Worm (Caenorhabditis elegans) whole organism, L4 larva: ENCODE results near the gene C27D9.1.
A peak's percentile ranks its signal among the peaks of the same experiment; 100 is the strongest.

Experiments
- D1046.2 ChIP-seq: fragments of 200-800 bp; sonication (Bioruptor generic); IDR thresholded peaks from 2 replicates; pipeline ENCODE4 v1.3.6; 2022; ENCODE audit warnings: missing genetic modification characterization, missing compliant biosample characterization
- F10B5.3 ChIP-seq: sonication (generic microtip); optimal IDR thresholded peaks from 2 replicates; lab custom pipeline; 2016; ENCODE audit warnings: mild to moderate bottlenecking, missing genetic modification characterization, missing compliant biosample characterization
- T20F7.1 ChIP-seq: fragments of 200-800 bp; sonication (Bioruptor generic); optimal IDR thresholded peaks from 2 replicates; lab custom pipeline; 2018; ENCODE audit warnings: mild to moderate bottlenecking, missing genetic modification characterization, missing compliant biosample characterization
- T26A8.4 ChIP-seq: fragments of 200-800 bp; sonication (Bioruptor generic); IDR thresholded peaks from 2 replicates; pipeline ENCODE4 v1.3.6; 2022; ENCODE audit warnings: missing genetic modification characterization, missing compliant biosample characterization
- Y48G9A.11 ChIP-seq: fragments of 200-800 bp; sonication (Bioruptor generic); IDR thresholded peaks from 2 replicates; pipeline ENCODE4 v1.3.6; 2022; ENCODE audit warnings: missing genetic modification reagents, missing genetic modification characterization, missing compliant biosample characterization
- Y75B8A.6 ChIP-seq: fragments of 200-800 bp; sonication (Bioruptor generic); IDR thresholded peaks from 2 replicates; pipeline ENCODE4 v1.3.6; 2022; ENCODE audit warnings: missing genetic modification reagents, missing genetic modification characterization, missing compliant biosample characterization
- ZK337.2 ChIP-seq: fragments of 200-800 bp; sonication (Bioruptor generic); IDR thresholded peaks from 2 replicates; pipeline ENCODE4 v1.3.6; 2022; ENCODE audit warnings: missing genetic modification reagents, missing genetic modification characterization, missing compliant biosample characterization
- ZK546.5 ChIP-seq, 2 experiments: sonication (generic microtip); optimal IDR thresholded peaks; 2 replicates each; lab custom pipeline; 2017; ENCODE audit warnings: missing biosample characterization in 2 of 2, missing genetic modification characterization in 2 of 2
- aha-1 ChIP-seq: fragments of 150-350 bp; peaks from one replicate; lab custom pipeline; 2014; ENCODE audit warnings: missing biosample characterization, missing genetic modification characterization
- ama-1 ChIP-seq: fragments of 150-350 bp; optimal IDR thresholded peaks from 2 replicates; lab custom pipeline; 2014; ENCODE audit warnings: inconsistent platforms, mixed read lengths
- attf-4 ChIP-seq: sonication (generic microtip); optimal IDR thresholded peaks from 3 replicates; lab custom pipeline; 2017; ENCODE audit warnings: missing biosample characterization, missing genetic modification characterization
- ceh-20 ChIP-seq: fragments of 200-800 bp; sonication (Bioruptor generic); IDR thresholded peaks from 2 replicates; pipeline ENCODE4 v1.3.6; 2022; ENCODE audit warnings: missing genetic modification reagents, missing genetic modification characterization, missing compliant biosample characterization
- ceh-62 ChIP-seq: sonication (generic microtip); optimal IDR thresholded peaks from 2 replicates; lab custom pipeline; 2017; ENCODE audit warnings: missing biosample characterization, missing genetic modification characterization
- ces-1 ChIP-seq: fragments of 150-350 bp; sonication (generic microtip); optimal IDR thresholded peaks from 4 replicates; lab custom pipeline; 2014; ENCODE audit warnings: missing biosample characterization, missing genetic modification reagents, missing genetic modification characterization
- daf-16 ChIP-seq, 3 experiments: sonication (generic microtip); optimal IDR thresholded peaks; 2 replicates each; lab custom pipeline; 2016 to 2017; ENCODE audit warnings: missing genetic modification characterization in 3 of 3, missing genetic modification reagents in 3 of 3, mild to moderate bottlenecking in 2 of 3, missing compliant biosample characterization in 2 of 3, missing biosample characterization in 1 of 3, moderate library complexity in 1 of 3
- dmd-6 ChIP-seq: fragments of 200-800 bp; sonication (Bioruptor generic); IDR thresholded peaks from 2 replicates; pipeline ENCODE4 v1.3.6; 2022; ENCODE audit warnings: missing genetic modification reagents, missing genetic modification characterization, missing compliant biosample characterization
- dmd-9 ChIP-seq: fragments of 200-800 bp; sonication (Bioruptor generic); IDR thresholded peaks from 2 replicates; pipeline ENCODE4 v1.3.6; 2022; ENCODE audit warnings: missing genetic modification reagents, missing genetic modification characterization, missing compliant biosample characterization
- dpl-1 ChIP-seq: fragments of 150-350 bp; optimal IDR thresholded peaks from 2 replicates; lab custom pipeline; 2014; ENCODE audit warnings: missing biosample characterization, missing genetic modification reagents, missing genetic modification characterization
- duxl-1 ChIP-seq: sonication (generic microtip); optimal IDR thresholded peaks from 2 replicates; lab custom pipeline; 2016; ENCODE audit warnings: mild to moderate bottlenecking, missing genetic modification characterization, moderate library complexity, missing compliant biosample characterization; ENCODE audit not compliant: poor library complexity
- egl-27 ChIP-seq: sonication (generic microtip); optimal IDR thresholded peaks from 3 replicates; lab custom pipeline; 2017; ENCODE audit warnings: missing biosample characterization, missing genetic modification reagents, missing genetic modification characterization
- gei-8 ChIP-seq: fragments of 200-800 bp; sonication (Bioruptor generic); optimal IDR thresholded peaks from 2 replicates; lab custom pipeline; 2018; ENCODE audit warnings: mild to moderate bottlenecking, missing genetic modification characterization, missing compliant biosample characterization
- hlh-11 ChIP-seq: fragments of 200-800 bp; sonication (Bioruptor generic); optimal IDR thresholded peaks from 2 replicates; lab custom pipeline; 2018; ENCODE audit warnings: mild to moderate bottlenecking, missing genetic modification characterization, missing compliant biosample characterization
- hlh-30 ChIP-seq: sonication (generic microtip); optimal IDR thresholded peaks from 2 replicates; lab custom pipeline; 2017; ENCODE audit warnings: antibody characterized with exemption, mild to moderate bottlenecking, missing genetic modification characterization, missing compliant biosample characterization; ENCODE audit not compliant: insufficient read depth
- hmg-1.1 ChIP-seq: fragments of 200-800 bp; sonication (Bioruptor generic); IDR thresholded peaks from 2 replicates; pipeline ENCODE4 v1.3.6; 2022; ENCODE audit warnings: missing genetic modification reagents, missing genetic modification characterization, missing compliant biosample characterization
- jun-1 ChIP-seq: fragments of 150-350 bp; optimal IDR thresholded peaks from 2 replicates; lab custom pipeline; 2014; ENCODE audit warnings: missing biosample characterization, missing genetic modification reagents, missing genetic modification characterization
- lim-7 ChIP-seq: fragments of 200-800 bp; sonication (Bioruptor generic); IDR thresholded peaks from 2 replicates; pipeline ENCODE4 v1.3.6; 2022; ENCODE audit warnings: missing genetic modification characterization, missing compliant biosample characterization
- lin-29 ChIP-seq: fragments of 200-800 bp; sonication (Bioruptor generic); IDR thresholded peaks from 2 replicates; pipeline ENCODE4 v1.3.6; 2022; ENCODE audit warnings: missing genetic modification reagents, missing genetic modification characterization, missing compliant biosample characterization
- lsy-2 ChIP-seq, 2 experiments: fragments of 150-350 bp in 1 of 2; sonication (generic microtip) in 1 of 2; optimal IDR thresholded peaks; 2 replicates each; lab custom pipeline; 2014 to 2017; ENCODE audit warnings: missing biosample characterization in 2 of 2, missing genetic modification characterization in 2 of 2
- madf-5 ChIP-seq, 2 experiments: fragments of 200-800 bp; sonication (Bioruptor generic); IDR thresholded peaks; 2 replicates each; pipeline ENCODE4 v1.3.6; 2022; ENCODE audit warnings: missing compliant biosample characterization in 2 of 2, missing genetic modification characterization in 2 of 2
- mdl-1 ChIP-seq, 2 experiments: fragments of 150-350 bp in 1 of 2; sonication (generic microtip) in 1 of 2; optimal IDR thresholded peaks; 2 replicates each; lab custom pipeline; 2014 to 2017; ENCODE audit warnings: missing biosample characterization in 2 of 2, missing genetic modification characterization in 2 of 2
- mdt-29 ChIP-seq: fragments of 200-800 bp; sonication (Bioruptor generic); IDR thresholded peaks from 2 replicates; pipeline ENCODE4 v1.3.6; 2022; ENCODE audit warnings: missing genetic modification reagents, missing genetic modification characterization, missing compliant biosample characterization
- mes-2 ChIP-seq: sonication (generic microtip); optimal IDR thresholded peaks from 2 replicates; lab custom pipeline; 2016; ENCODE audit warnings: missing genotype, mild to moderate bottlenecking, missing genetic modification characterization, missing compliant biosample characterization; ENCODE audit not compliant: poor library complexity, severe bottlenecking
- mxl-2 ChIP-seq: fragments of 200-800 bp; sonication (Bioruptor generic); conservative IDR thresholded peaks from 2 replicates; pipeline ENCODE4 v1.3.6; 2022; ENCODE audit warnings: missing genetic modification reagents, missing genetic modification characterization, missing compliant biosample characterization
- mxl-3 ChIP-seq: fragments of 200-800 bp; sonication (Bioruptor generic); optimal IDR thresholded peaks from 2 replicates; lab custom pipeline; 2018; ENCODE audit warnings: mild to moderate bottlenecking, missing genetic modification characterization, missing compliant biosample characterization
- nhr-10 ChIP-seq: fragments of 150-350 bp; optimal IDR thresholded peaks from 2 replicates; lab custom pipeline; 2014; ENCODE audit warnings: missing biosample characterization, missing genetic modification characterization
- nhr-28 ChIP-seq: fragments of 150-350 bp; optimal IDR thresholded peaks from 2 replicates; lab custom pipeline; 2014; ENCODE audit warnings: missing biosample characterization, missing genetic modification characterization
- nhr-48 ChIP-seq: sonication (generic microtip); optimal IDR thresholded peaks from 2 replicates; lab custom pipeline; 2016; ENCODE audit warnings: mild to moderate bottlenecking, missing genetic modification characterization, missing compliant biosample characterization
- nhr-6 ChIP-seq: fragments of 150-350 bp; optimal IDR thresholded peaks from 2 replicates; lab custom pipeline; 2014; ENCODE audit warnings: missing biosample characterization, missing genetic modification characterization
- php-3 ChIP-seq: fragments of 200-800 bp; sonication (Bioruptor generic); IDR thresholded peaks from 2 replicates; pipeline ENCODE4 v1.3.6; 2022; ENCODE audit warnings: missing genetic modification reagents, missing genetic modification characterization, missing compliant biosample characterization
- pqm-1 ChIP-seq: sonication (generic microtip); optimal IDR thresholded peaks from 2 replicates; lab custom pipeline; 2017; ENCODE audit warnings: missing biosample characterization, missing genetic modification characterization
- sdz-12 ChIP-seq: fragments of 200-800 bp; sonication (Bioruptor generic); optimal IDR thresholded peaks from 2 replicates; lab custom pipeline; 2018; ENCODE audit warnings: mild to moderate bottlenecking, missing genetic modification characterization, missing compliant biosample characterization
- snpc-1.2 ChIP-seq: fragments of 200-800 bp; sonication (Bioruptor generic); IDR thresholded peaks from 2 replicates; pipeline ENCODE4 v1.3.6; 2022; ENCODE audit warnings: missing genetic modification reagents, missing genetic modification characterization, missing compliant biosample characterization
- tag-97 ChIP-seq: fragments of 200-800 bp; sonication (Bioruptor generic); IDR thresholded peaks from 2 replicates; pipeline ENCODE4 v1.3.6; 2022; ENCODE audit warnings: missing genetic modification characterization, missing compliant biosample characterization
- unc-130 ChIP-seq: sonication (generic microtip); optimal IDR thresholded peaks from 2 replicates; lab custom pipeline; 2016; ENCODE audit warnings: missing genetic modification reagents, missing genetic modification characterization, missing compliant biosample characterization
- unc-39 ChIP-seq: sonication (generic microtip); optimal IDR thresholded peaks from 2 replicates; lab custom pipeline; 2017; ENCODE audit warnings: missing biosample characterization, missing genetic modification characterization
- vab-7 ChIP-seq: fragments of 200-800 bp; sonication (Bioruptor generic); IDR thresholded peaks from 2 replicates; pipeline ENCODE4 v1.3.6; 2022; ENCODE audit warnings: missing genetic modification reagents, missing genetic modification characterization, missing compliant biosample characterization
- zag-1 ChIP-seq: fragments of 150-350 bp; optimal IDR thresholded peaks from 2 replicates; lab custom pipeline; 2014; ENCODE audit warnings: missing biosample characterization, missing genetic modification characterization
- zfp-3 ChIP-seq: fragments of 200-800 bp; sonication (Bioruptor generic); conservative IDR thresholded peaks from 2 replicates; pipeline ENCODE4 v1.3.6; 2022; ENCODE audit warnings: missing genetic modification reagents, missing genetic modification characterization, missing compliant biosample characterization
- ztf-11 ChIP-seq: fragments of 150-350 bp; optimal IDR thresholded peaks from 2 replicates; lab custom pipeline; 2014; ENCODE audit warnings: missing biosample characterization, missing genetic modification characterization

C27D9.1 gene

DNA sequence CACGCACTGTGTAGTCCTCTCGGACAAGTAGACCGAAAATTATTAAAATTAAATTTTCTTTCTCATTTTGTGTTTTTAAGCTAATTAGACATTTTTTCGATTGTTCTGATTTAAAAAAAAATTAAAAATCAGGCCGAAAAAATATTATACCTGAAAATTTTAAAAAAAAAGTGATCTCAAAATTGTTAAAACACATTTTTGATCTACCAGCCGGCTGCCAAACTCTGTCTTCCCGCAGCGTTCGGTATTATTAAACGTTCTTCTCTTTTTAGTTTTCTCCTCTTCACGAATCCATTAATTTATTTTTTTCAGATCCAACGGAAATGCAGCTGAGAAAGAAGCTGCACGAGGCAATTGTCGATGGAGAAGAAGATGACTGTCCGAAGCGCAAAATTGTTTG, at the start of gene C27D9.1:
Gene C27D9.1, plus strand, starts transcription at position 281 of the 400 bp plus-strand sequence.
- TF ChIP-seq zag-1 (no peak), unc-39 (no peak), aha-1 (peak; percentile 57), dmd-6 (GFP tag; lab: Robert Waterston, UW) (no peak)

DNA sequence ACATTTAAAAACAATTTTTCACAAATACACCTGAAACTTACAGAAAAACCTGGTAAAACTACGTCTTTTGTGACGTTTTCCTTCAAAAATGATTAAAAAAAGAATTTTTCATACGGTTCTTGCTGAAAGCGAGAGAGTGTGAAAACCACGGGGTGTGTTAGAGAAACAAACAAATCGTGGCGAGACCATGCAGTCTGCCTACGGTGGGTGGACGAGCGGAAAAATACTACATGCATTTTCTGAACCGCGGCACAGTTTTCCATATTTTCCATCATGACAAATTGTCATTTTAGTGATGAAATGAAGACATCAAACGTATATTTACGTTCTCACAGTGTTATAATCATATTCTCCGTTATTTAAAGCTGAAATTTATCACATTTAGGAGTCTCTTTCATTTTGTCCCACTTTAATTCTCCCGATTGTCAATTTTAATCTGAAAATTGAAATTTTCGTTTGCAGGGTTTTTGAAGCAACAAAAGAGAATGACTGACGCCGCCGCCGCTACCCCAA, 46.8 kb upstream of the C27D9.1 start, which contains the start of the genes F10G7.9 and tsn-1:
Gene F10G7.9, minus strand, starts transcription at position 127 of the 513 bp plus-strand sequence.
Gene tsn-1, plus strand, starts transcription at position 463 of the 513 bp plus-strand sequence.
- TF ChIP-seq dmd-6 (GFP tag; lab: Robert Waterston, UW): peak; percentile 57
- peak; percentile 11 for TF ChIP-seq unc-130 (GFP tag; lab: Kevin White, UChicago)
- TF ChIP-seq lin-29 (GFP tag; lab: Robert Waterston, UW): no peak
- no peak for TF ChIP-seq sdz-12 (GFP tag; lab: Kevin White, UChicago)
- no peak for TF ChIP-seq unc-39
- TF ChIP-seq dmd-9 (GFP tag; lab: Robert Waterston, UW): no peak
- no peak for TF ChIP-seq zfp-3 (GFP tag; lab: Robert Waterston, UW)
- no peak for TF ChIP-seq D1046.2 (GFP tag; lab: Robert Waterston, UW)
- TF ChIP-seq snpc-1.2 (GFP tag; lab: Robert Waterston, UW): no peak
- TF ChIP-seq mxl-3 (GFP tag; lab: Kevin White, UChicago): peak; percentile 36
- TF ChIP-seq duxl-1 (tag; lab: Kevin White, UChicago): peak; percentile 11
- TF ChIP-seq ZK337.2 (GFP tag; lab: Robert Waterston, UW): no peak
- peak; percentile 70 to 97 for TF ChIP-seq lsy-2 (tag; optimal IDR thresholded peaks at IDR 0.05; lab: Kevin White, UChicago)
- TF ChIP-seq ama-1 (lab: Kevin White, UChicago): no peak
- TF ChIP-seq hlh-11: peak; percentile 64
- TF ChIP-seq hmg-1.1: peak; percentile 57; the same call in 1 of the 2 replicates
- no peak for TF ChIP-seq daf-16 (GFP tag; optimal IDR thresholded peaks at IDR 0.05; lab: Kevin White, UChicago)
- TF ChIP-seq daf-16 (tag; optimal IDR thresholded peaks at IDR 0.05; lab: Kevin White, UChicago): peak; percentile 21
- TF ChIP-seq php-3 (GFP tag; lab: Robert Waterston, UW): no peak
- no peak for TF ChIP-seq ceh-20 (GFP tag; lab: Robert Waterston, UW)
- no peak for TF ChIP-seq attf-4 (tag; lab: Kevin White, UChicago)
- TF ChIP-seq dpl-1 (GFP tag; lab: Kevin White, UChicago): peak; percentile 70
- no peak for TF ChIP-seq jun-1 (tag; lab: Kevin White, UChicago)
- TF ChIP-seq ces-1: no peak
- TF ChIP-seq Y48G9A.11 (GFP tag; lab: Robert Waterston, UW): peak; percentile 18; the same call in 1 of the 2 replicates
- no peak for TF ChIP-seq vab-7 (GFP tag; lab: Robert Waterston, UW)
- TF ChIP-seq mdt-29: no peak
- TF ChIP-seq nhr-10 (tag; lab: Kevin White, UChicago): no peak
- no peak for TF ChIP-seq mxl-2
- no peak for TF ChIP-seq ztf-11 (tag; lab: Kevin White, UChicago)
- peak; percentile 67 for TF ChIP-seq nhr-6 (tag; lab: Kevin White, UChicago)
- peak; percentile 83 for TF ChIP-seq mes-2 (tag; lab: Kevin White, UChicago)
- peak; percentile 73 for TF ChIP-seq hlh-30
- TF ChIP-seq ZK546.5 (tag; optimal IDR thresholded peaks at IDR 0.05; lab: Kevin White, UChicago): no peak
- no peak for TF ChIP-seq nhr-48 (tag; lab: Kevin White, UChicago)
- TF ChIP-seq T26A8.4 (GFP tag; lab: Robert Waterston, UW): peak; percentile 58; the same call in 1 of the 2 replicates
- TF ChIP-seq Y75B8A.6 (GFP tag; lab: Robert Waterston, UW): no peak
- TF ChIP-seq tag-97: no peak
- TF ChIP-seq pqm-1 (tag; lab: Kevin White, UChicago): peak; percentile 51
- no peak for TF ChIP-seq gei-8
- TF ChIP-seq egl-27: no peak
- TF ChIP-seq T20F7.1: no peak
- no peak for TF ChIP-seq F10B5.3 (tag; lab: Kevin White, UChicago)
- TF ChIP-seq zag-1: no peak
- no peak for TF ChIP-seq lim-7 (GFP tag; lab: Robert Waterston, UW)
- no peak for TF ChIP-seq madf-5 (GFP tag; IDR thresholded peaks at IDR 0.05; lab: Robert Waterston, UW)
- no peak for TF ChIP-seq ceh-62
- peak; percentile 47 for TF ChIP-seq nhr-28 (tag; lab: Kevin White, UChicago)
- peak in 1 of 2 experiments; percentile 24 for TF ChIP-seq mdl-1 (tag; optimal IDR thresholded peaks at IDR 0.05; lab: Kevin White, UChicago)
